Worm (Caenorhabditis elegans): Measurements from ENCODE around the gene Y54G11A.2.

Gene Y54G11A.2

DNA sequence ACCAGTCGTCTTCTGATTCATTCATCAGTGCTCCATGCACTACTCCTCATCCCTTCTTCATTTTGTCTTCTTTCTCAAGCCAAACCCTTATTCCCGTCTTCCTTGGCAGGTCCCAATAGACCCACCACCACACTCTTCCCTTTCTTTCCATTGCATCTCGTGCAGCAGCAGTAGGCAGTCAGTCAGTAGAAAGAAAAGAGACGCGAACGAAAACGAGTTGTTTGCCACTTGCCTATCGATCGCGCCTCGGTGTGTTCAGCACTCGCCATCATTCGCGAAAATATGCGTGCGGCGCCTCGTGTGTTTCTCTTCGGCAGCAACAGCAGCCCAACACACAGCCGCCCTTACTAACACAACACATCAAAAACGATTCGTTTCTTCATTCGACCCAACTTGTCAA, 2.7 kb upstream of the Y54G11A.2 start (continued):
- no peak for TF ChIP-seq irx-1 (tag; optimal IDR thresholded peaks at IDR 0.05)
- TF ChIP-seq mep-1 (tag; optimal IDR thresholded peaks at IDR 0.05): peak; percentile 50
- no peak for TF ChIP-seq pax-3 (tag; optimal IDR thresholded peaks at IDR 0.05)
- no peak for TF ChIP-seq hlh-17 (GFP tag; optimal IDR thresholded peaks at IDR 0.05; ENCODE audit: borderline replicate concordance)
- no peak for TF ChIP-seq nhr-90 (tag; optimal IDR thresholded peaks at IDR 0.05; ENCODE audit: poor library complexity)
- no peak for TF ChIP-seq lin-15B (tag; optimal IDR thresholded peaks at IDR 0.05)
- peak; percentile 17 for TF ChIP-seq lir-3 (tag; optimal IDR thresholded peaks at IDR 0.05; ENCODE audit: poor library complexity)
- no peak for TF ChIP-seq ceh-88 (GFP tag; IDR thresholded peaks at IDR 0.05)
- no peak for TF ChIP-seq sox-4 (tag; optimal IDR thresholded peaks at IDR 0.05)
- no peak for TF ChIP-seq hlh-4 (tag; optimal IDR thresholded peaks at IDR 0.05)
- TF ChIP-seq efl-1 (optimal IDR thresholded peaks at IDR 0.05): peak; percentile 55 to 60
- peak; percentile 62 to 95 for TF ChIP-seq efl-1 (GFP tag; optimal IDR thresholded peaks at IDR 0.05 in 1 of 2)
- TF ChIP-seq nhr-85 (tag): no peak
- no peak for TF ChIP-seq C04F5.9 (tag; optimal IDR thresholded peaks at IDR 0.05)
- no peak for TF ChIP-seq aly-2 (tag; optimal IDR thresholded peaks at IDR 0.05)
- no peak for TF ChIP-seq vab-15 (tag; optimal IDR thresholded peaks at IDR 0.05)
- no peak for TF ChIP-seq ets-5 (GFP tag; IDR thresholded peaks at IDR 0.05)
- TF ChIP-seq unc-98 (GFP tag; IDR thresholded peaks at IDR 0.05): no peak
- TF ChIP-seq ceh-90 (tag; optimal IDR thresholded peaks at IDR 0.05): no peak
- no peak for TF ChIP-seq nhr-28 (tag; optimal IDR thresholded peaks at IDR 0.05)
- no peak for TF ChIP-seq sptf-1 (tag; optimal IDR thresholded peaks at IDR 0.05)
- TF ChIP-seq mef-2 (tag; optimal IDR thresholded peaks at IDR 0.05): no peak
- TF ChIP-seq nhr-19 (GFP tag; conservative IDR thresholded peaks at IDR 0.05): peak; percentile 5; the same call in 1 of the 2 replicates
- peak; percentile 47 for TF ChIP-seq xbp-1 (tag; optimal IDR thresholded peaks at IDR 0.05)
- TF ChIP-seq snu-23 (GFP tag; optimal IDR thresholded peaks at IDR 0.05): peak; percentile 69
- TF ChIP-seq unc-130 (tag; optimal IDR thresholded peaks at IDR 0.05): no peak
- TF ChIP-seq isw-1 (GFP tag; IDR thresholded peaks at IDR 0.05): no peak
- TF ChIP-seq C16A3.4 (tag; optimal IDR thresholded peaks at IDR 0.05): peak; percentile 28
- no peak for TF ChIP-seq zag-1 (tag; optimal IDR thresholded peaks at IDR 0.05)
- no peak for TF ChIP-seq nhr-77 (tag; optimal IDR thresholded peaks at IDR 0.05)
- TF ChIP-seq lin-35 (GFP tag; optimal IDR thresholded peaks at IDR 0.05): peak; percentile 63 to 65
- TF ChIP-seq dsc-1 (tag; optimal IDR thresholded peaks at IDR 0.05): peak; percentile 23
- TF ChIP-seq rnt-1 (tag; optimal IDR thresholded peaks at IDR 0.05): peak; percentile 34
- TF ChIP-seq unc-30 (tag; optimal IDR thresholded peaks at IDR 0.05): no peak
- TF ChIP-seq ztf-11 (tag; optimal IDR thresholded peaks at IDR 0.05): no peak

DNA sequence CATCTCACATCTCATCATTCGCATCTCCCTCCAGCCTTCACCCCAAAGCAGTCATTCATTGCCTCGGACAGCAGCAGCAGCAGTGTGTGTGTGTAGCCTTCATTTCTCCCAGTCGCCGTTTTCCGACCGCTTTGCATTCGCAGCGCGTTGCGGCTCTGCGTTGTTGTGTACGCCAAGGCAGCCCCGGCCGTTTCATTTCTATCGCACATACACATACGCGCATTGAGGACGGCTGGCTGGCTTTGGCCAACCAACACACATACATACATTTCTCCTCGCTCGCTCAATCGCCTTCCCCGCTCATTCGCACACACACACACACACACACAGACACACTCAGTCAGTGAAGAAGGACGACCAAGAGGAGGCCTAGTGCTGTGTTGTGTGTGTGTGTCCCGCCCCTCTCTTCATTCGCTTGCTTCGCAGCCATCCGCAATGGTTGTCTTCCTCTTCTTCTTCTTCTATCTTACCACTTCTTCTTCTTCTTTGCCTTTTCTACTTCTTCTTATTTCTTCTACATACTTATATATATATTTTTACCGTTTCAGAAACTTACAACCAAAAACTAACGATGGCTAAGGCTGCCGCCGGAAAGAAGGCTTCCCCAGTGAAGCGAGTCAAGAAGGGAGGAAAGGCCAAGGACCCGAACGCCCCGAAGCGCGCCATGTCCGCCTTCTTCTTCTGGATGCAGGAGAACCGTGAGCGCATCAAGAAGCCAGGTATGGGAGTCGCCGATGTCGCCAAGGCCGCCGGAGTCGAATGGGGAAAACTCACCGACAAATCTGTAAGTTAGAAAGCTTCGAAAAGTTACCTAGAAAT, 1.8 kb upstream of the Y54G11A.2 start, which contains the start of gene hmg-1.1:
Gene hmg-1.1 (plus strand): TSS at position 549 of the 819 bp plus-strand sequence.
- TF ChIP-seq ceh-63 (GFP tag; optimal IDR thresholded peaks at IDR 0.05) (no peak), egl-13 (tag; optimal IDR thresholded peaks at IDR 0.05) (peak; percentile 41), rnt-1 (tag; optimal IDR thresholded peaks at IDR 0.05) (peak; percentile 54), fkh-10 (GFP tag; optimal IDR thresholded peaks at IDR 0.05) (no peak), lsy-2 (tag; optimal IDR thresholded peaks at IDR 0.05) (peak; percentile 35 to 76), zip-4 (GFP tag; optimal IDR thresholded peaks at IDR 0.05) (no peak), pax-3 (tag; optimal IDR thresholded peaks at IDR 0.05) (peak; percentile 10), tbx-2 (tag; optimal IDR thresholded peaks at IDR 0.05) (peak; percentile 70), hlh-17 (GFP tag; optimal IDR thresholded peaks at IDR 0.05; ENCODE audit: borderline replicate concordance) (no peak), unc-86 (tag; optimal IDR thresholded peaks at IDR 0.05) (peak; percentile 64), unc-30 (tag; optimal IDR thresholded peaks at IDR 0.05) (no peak), ets-5 (GFP tag; IDR thresholded peaks at IDR 0.05) (no peak), F16B12.6 (tag; optimal IDR thresholded peaks at IDR 0.05) (peak; percentile 38), alr-1 (tag; optimal IDR thresholded peaks at IDR 0.05; ENCODE audit: borderline replicate concordance) (no peak), sup-37 (GFP tag; optimal IDR thresholded peaks at IDR 0.05) (no peak), hpl-2 (GFP tag; optimal IDR thresholded peaks at IDR 0.05) (no peak), irx-1 (tag; optimal IDR thresholded peaks at IDR 0.05) (peak; percentile 18), C34B4.2 (tag; optimal IDR thresholded peaks at IDR 0.05) (no peak), snpc-4 (tag; optimal IDR thresholded peaks at IDR 0.05) (peak; percentile 58), nhr-237 (tag; optimal IDR thresholded peaks at IDR 0.05) (no peak), lin-35 (GFP tag; optimal IDR thresholded peaks at IDR 0.05) (peak; percentile 70 to 79), unc-130 (tag; optimal IDR thresholded peaks at IDR 0.05) (peak; percentile 43), lin-13 (GFP tag; optimal IDR thresholded peaks at IDR 0.05) (peak; percentile 20), zag-1 (tag; optimal IDR thresholded peaks at IDR 0.05) (no peak), ztf-4 (tag; optimal IDR thresholded peaks at IDR 0.05) (peak; percentile 79), mep-1 (tag; optimal IDR thresholded peaks at IDR 0.05) (peak; percentile 74), aha-1 (tag; optimal IDR thresholded peaks at IDR 0.05) (no peak)
